Worm (Caenorhabditis elegans): ENCODE results near the gene K08D8.5.

The K08D8.5 gene

ce11 chrIV:12906529-12906928 lies 5.4 kb downstream of the K08D8.5 start, which contains the start of gene K08D8.3:
Gene K08D8.3 (minus strand): TSS chrIV:12906659.
- TF ChIP-seq sma-9 (GFP tag; optimal IDR thresholded peaks at IDR 0.05) = peak; percentile 32
- no peak for TF ChIP-seq sma-9 (tag; optimal IDR thresholded peaks at IDR 0.05)
- peak; percentile 89 for TF ChIP-seq fos-1 (tag; optimal IDR thresholded peaks at IDR 0.05)
- peak; percentile 89 for TF ChIP-seq skn-1 (tag; optimal IDR thresholded peaks at IDR 0.05)
- TF ChIP-seq F13H6.1 (tag; optimal IDR thresholded peaks at IDR 0.05) = no peak

ce11 chrIV:12903687-12904086 lies 8.2 kb downstream of the K08D8.5 start:
- TF ChIP-seq fos-1 (tag; optimal IDR thresholded peaks at IDR 0.05) (peak; percentile 55), ztf-11 (tag; optimal IDR thresholded peaks at IDR 0.05) (no peak)

- TF ChIP-seq blmp-1 (tag; optimal IDR thresholded peaks at IDR 0.05; ENCODE audit: insufficient read depth) = no peak
- TF ChIP-seq fos-1 (tag; optimal IDR thresholded peaks at IDR 0.05) = peak; percentile 66
These were observed 9.4 kb downstream of the K08D8.5 start, which contains the start of gene K08D8.2 for ce11 chrIV:12902430-12903110. Gene K08D8.2 (plus strand): TSS chrIV:12903060.

- TF ChIP-seq sma-9 (GFP tag; optimal IDR thresholded peaks at IDR 0.05) = peak; percentile 39
- TF ChIP-seq sma-9 (tag; optimal IDR thresholded peaks at IDR 0.05) = no peak
- no peak for TF ChIP-seq C34F6.9 (tag; optimal IDR thresholded peaks at IDR 0.05)
- TF ChIP-seq ceh-82 (tag; optimal IDR thresholded peaks at IDR 0.05) = no peak
- TF ChIP-seq mbf-1 (tag; optimal IDR thresholded peaks at IDR 0.05) = no peak
- peak; percentile 69 for TF ChIP-seq fos-1 (tag; optimal IDR thresholded peaks at IDR 0.05)
- no peak for TF ChIP-seq ZK546.5 (tag; optimal IDR thresholded peaks at IDR 0.05)
These were observed 10.3 kb downstream of the K08D8.5 start for ce11 chrIV:12901602-12902001.

ce11 chrIV:12900267-12900666 lies 11.7 kb downstream of the K08D8.5 start, which contains the start of gene K08D8.10:
Gene K08D8.10 (plus strand): TSS chrIV:12900567.
- TF ChIP-seq ama-1 (optimal IDR thresholded peaks at IDR 0.05) (no peak), sem-4 (tag; optimal IDR thresholded peaks at IDR 0.05) (no peak), ztf-4 (tag; optimal IDR thresholded peaks at IDR 0.05) (no peak)

ce11 chrIV:12899392-12899791 lies 12.5 kb downstream of the K08D8.5 start, which contains the start of gene K08D8.9:
Gene K08D8.9 (plus strand): TSS chrIV:12899692.
- no peak for TF ChIP-seq peb-1 (tag; optimal IDR thresholded peaks at IDR 0.05)
- TF ChIP-seq nhr-21 (tag; optimal IDR thresholded peaks at IDR 0.05) = no peak
- TF ChIP-seq nhr-25 (tag; optimal IDR thresholded peaks at IDR 0.05) = no peak
- TF ChIP-seq nhr-77 (tag; optimal IDR thresholded peaks at IDR 0.05) = no peak
- no peak for TF ChIP-seq nhr-10 (tag; optimal IDR thresholded peaks at IDR 0.05)

- TF ChIP-seq F13H6.1 (tag; optimal IDR thresholded peaks at IDR 0.05) = no peak
- no peak for TF ChIP-seq ama-1 (optimal IDR thresholded peaks at IDR 0.05)
- TF ChIP-seq Y55F3AM.14 (GFP tag; optimal IDR thresholded peaks at IDR 0.05) = no peak
- TF ChIP-seq R02D3.7 (tag; optimal IDR thresholded peaks at IDR 0.05) = no peak
These were observed 13.1 kb downstream of the K08D8.5 start for ce11 chrIV:12898823-12899222.

ce11 chrIV:12897146-12897545 lies 14.8 kb downstream of the K08D8.5 start:
- no peak for TF ChIP-seq nhr-25 (tag; optimal IDR thresholded peaks at IDR 0.05)
- TF ChIP-seq ztf-11 (tag; optimal IDR thresholded peaks at IDR 0.05) = no peak
- TF ChIP-seq Y55F3AM.14 (GFP tag; optimal IDR thresholded peaks at IDR 0.05) = no peak
- TF ChIP-seq nhr-77 (tag; optimal IDR thresholded peaks at IDR 0.05) = no peak
- no peak for TF ChIP-seq ZK546.5 (tag; optimal IDR thresholded peaks at IDR 0.05)
- TF ChIP-seq ama-1 (optimal IDR thresholded peaks at IDR 0.05) = no peak
- TF ChIP-seq alr-1 (tag; optimal IDR thresholded peaks at IDR 0.05) = no peak
- no peak for TF ChIP-seq unc-55 (GFP tag; optimal IDR thresholded peaks at IDR 0.05)
- no peak for TF ChIP-seq zag-1 (tag; optimal IDR thresholded peaks at IDR 0.05)
- no peak for TF ChIP-seq crh-2 (tag; optimal IDR thresholded peaks at IDR 0.05)
- TF ChIP-seq egl-27 (tag; optimal IDR thresholded peaks at IDR 0.05) = no peak
- no peak for TF ChIP-seq sma-9 (GFP tag; optimal IDR thresholded peaks at IDR 0.05)
- no peak for TF ChIP-seq sma-9 (tag; optimal IDR thresholded peaks at IDR 0.05)
- TF ChIP-seq lin-13 (GFP tag; optimal IDR thresholded peaks at IDR 0.05) = no peak
- TF ChIP-seq ztf-1 (GFP tag; conservative IDR thresholded peaks at IDR 0.05) = no peak
- no peak for TF ChIP-seq ceh-16 (tag; optimal IDR thresholded peaks at IDR 0.05)
- no peak for TF ChIP-seq mbf-1 (tag; optimal IDR thresholded peaks at IDR 0.05)
- no peak for TF ChIP-seq R02D3.7 (tag; optimal IDR thresholded peaks at IDR 0.05)
- TF ChIP-seq elt-3 (tag; optimal IDR thresholded peaks at IDR 0.05) = no peak

All from whole organism, L2 larva.